Worm (Caenorhabditis elegans): ENCODE results near the gene ZK354.2.

- TF ChIP-seq unc-55 (GFP tag; optimal IDR thresholded peaks at IDR 0.05) (peak; percentile 5), dve-1 (tag; optimal IDR thresholded peaks at IDR 0.05) (peak; percentile 30), ceh-30 (tag; optimal IDR thresholded peaks at IDR 0.05) (no peak), fkh-10 (GFP tag; optimal IDR thresholded peaks at IDR 0.05) (no peak), sdc-2 (tag; optimal IDR thresholded peaks at IDR 0.05) (peak; percentile 16), K02D7.2 (tag; optimal IDR thresholded peaks at IDR 0.05) (peak; percentile 17), ama-1 (optimal IDR thresholded peaks at IDR 0.05) (no peak), pros-1 (tag; optimal IDR thresholded peaks at IDR 0.05) (no peak), ttx-3 (tag; optimal IDR thresholded peaks at IDR 0.05) (peak; percentile 67)
Observed at ce11 chrIV:5334518-5334917, 21.3 kb downstream of the ZK354.2 start.
